Fruit fly (Drosophila melanogaster) whole organism, adult: ENCODE measurements around the gene Pdha.

ENCODE experiments used
- CG12768 ChIP-seq: fragments of 200-800 bp; sonication (Bioruptor generic); optimal IDR thresholded peaks from 2 replicates; lab custom pipeline; 2017; ENCODE audit warnings: missing biosample characterization, missing genetic modification characterization, mild to moderate bottlenecking, moderate library complexity, missing genetic modification reagents
- CG14711 ChIP-seq: fragments of 200-800 bp; sonication (Bioruptor generic); optimal IDR thresholded peaks from 2 replicates; lab custom pipeline; 2018; ENCODE audit warnings: missing biosample characterization, mild to moderate bottlenecking, missing genetic modification characterization, moderate library complexity
- CG7101 ChIP-seq: fragments of 200-800 bp; sonication (Bioruptor generic); optimal IDR thresholded peaks from 2 replicates; lab custom pipeline; 2018; ENCODE audit warnings: missing biosample characterization, mild to moderate bottlenecking, missing genetic modification characterization, moderate library complexity
- Clk ChIP-seq: fragments of 200-800 bp; sonication (Bioruptor generic); optimal IDR thresholded peaks from 2 replicates; lab custom pipeline; 2017; ENCODE audit warnings: missing biosample characterization, missing genetic modification characterization
- Crg-1 ChIP-seq: fragments of 200-800 bp; sonication (Bioruptor generic); optimal IDR thresholded peaks from 2 replicates; lab custom pipeline; 2016; ENCODE audit warnings: missing biosample characterization, missing genetic modification characterization
- Hr96 ChIP-seq: fragments of 200-800 bp; sonication (Bioruptor generic); optimal IDR thresholded peaks from 2 replicates; lab custom pipeline; 2016; ENCODE audit warnings: missing biosample characterization, missing genetic modification characterization
- Mnt ChIP-seq: fragments of 200-800 bp; sonication (Bioruptor generic); optimal IDR thresholded peaks from 2 replicates; lab custom pipeline; 2016; ENCODE audit warnings: missing biosample characterization, mild to moderate bottlenecking, missing genetic modification characterization
- bab1 ChIP-seq: fragments of 200-800 bp; sonication (Bioruptor generic); optimal IDR thresholded peaks from 3 replicates; lab custom pipeline; 2019; ENCODE audit warnings: missing biosample characterization, mild to moderate bottlenecking, missing genetic modification characterization, moderate library complexity
- cic ChIP-seq: fragments of 200-800 bp; sonication (Bioruptor generic); optimal IDR thresholded peaks from 2 replicates; lab custom pipeline; 2017; ENCODE audit warnings: missing biosample characterization, mild to moderate bottlenecking, missing genetic modification characterization, moderate library complexity
- toe ChIP-seq: fragments of 200-800 bp; sonication (Bioruptor generic); optimal IDR thresholded peaks from 2 replicates; lab custom pipeline; 2016; ENCODE audit warnings: missing biosample characterization, missing genetic modification characterization

DNA sequence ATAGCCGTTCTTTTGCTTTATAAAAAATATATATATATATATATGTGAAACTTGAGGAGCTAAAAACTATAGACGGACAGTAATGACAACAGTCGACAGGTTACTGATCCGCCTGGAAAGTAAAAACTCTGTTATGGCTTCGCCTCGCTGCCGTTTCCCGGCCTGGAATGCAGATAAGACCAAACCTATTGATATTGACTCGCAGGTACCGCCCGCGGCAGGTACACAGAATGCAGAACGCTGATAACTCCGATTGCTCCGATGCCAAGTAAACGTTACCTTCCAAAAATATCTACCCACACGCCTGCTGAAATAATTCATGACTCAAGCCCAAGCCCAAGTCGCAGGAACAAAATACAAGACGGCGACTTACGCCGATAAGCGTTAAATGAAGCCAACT lies 24.7 kb upstream of the Pdha start:
- no peak for TF ChIP-seq Mnt (GFP tag; lab: Kevin White, UChicago)
- no peak for TF ChIP-seq CG7101 (tag; lab: Kevin White, UChicago)
- no peak for TF ChIP-seq toe (GFP tag; lab: Kevin White, UChicago)
- TF ChIP-seq cic (GFP tag; lab: Kevin White, UChicago), result no peak
- TF ChIP-seq bab1, result no peak
- TF ChIP-seq CG12768 (GFP tag; lab: Kevin White, UChicago), result no peak
- no peak for TF ChIP-seq Clk (GFP tag; lab: Kevin White, UChicago)
- no peak for TF ChIP-seq Crg-1
- no peak for TF ChIP-seq Hr96
- TF ChIP-seq CG14711 (tag; lab: Kevin White, UChicago), result no peak
